Worm (Caenorhabditis elegans) whole organism, late embryonic: ENCODE measurements around the gene smu-2.
"Not testable (repeated sequence)": the region's sequence is repeated elsewhere in the genome, so short reads cannot be mapped to it uniquely, and the experiment has no call there.

Experiments
- T23F11.4 ChIP-seq: fragments of 200-800 bp; sonication (Bioruptor generic); optimal IDR thresholded peaks from 2 replicates; lab custom pipeline; 2018; ENCODE audit warnings: mild to moderate bottlenecking, missing genetic modification characterization, missing compliant biosample characterization
- ahr-1 ChIP-seq: sonication (generic microtip); optimal IDR thresholded peaks from 2 replicates; lab custom pipeline; 2016; ENCODE audit warnings: missing genetic modification characterization, missing compliant biosample characterization
- ama-1 ChIP-seq: fragments of 150-350 bp; optimal IDR thresholded peaks from 2 replicates; lab custom pipeline; 2014
- ceh-19 ChIP-seq: fragments of 200-800 bp; sonication (Bioruptor generic); optimal IDR thresholded peaks from 2 replicates; lab custom pipeline; 2018; ENCODE audit warnings: mild to moderate bottlenecking, missing genetic modification characterization, missing compliant biosample characterization
- ceh-24 ChIP-seq: sonication (generic microtip); optimal IDR thresholded peaks from 2 replicates; lab custom pipeline; 2016; ENCODE audit warnings: mild to moderate bottlenecking, missing genetic modification characterization, missing compliant biosample characterization
- ceh-34 ChIP-seq: sonication (generic microtip); optimal IDR thresholded peaks from 2 replicates; lab custom pipeline; 2016; ENCODE audit warnings: mild to moderate bottlenecking, missing genetic modification characterization, missing compliant biosample characterization
- ceh-48 ChIP-seq: sonication (generic microtip); optimal IDR thresholded peaks from 2 replicates; lab custom pipeline; 2016; ENCODE audit warnings: missing genetic modification characterization, inconsistent platforms, missing compliant biosample characterization
- dve-1 ChIP-seq: sonication (generic microtip); optimal IDR thresholded peaks from 2 replicates; lab custom pipeline; 2017; ENCODE audit warnings: antibody characterized with exemption, mild to moderate bottlenecking, missing genetic modification characterization, missing compliant biosample characterization
- ets-4 ChIP-seq: sonication (generic microtip); optimal IDR thresholded peaks from 2 replicates; lab custom pipeline; 2016; ENCODE audit warnings: missing genetic modification characterization, missing compliant biosample characterization
- fax-1 ChIP-seq: sonication (generic microtip); optimal IDR thresholded peaks from 2 replicates; lab custom pipeline; 2016; ENCODE audit warnings: missing genotype, missing genetic modification characterization, missing compliant biosample characterization
- fkh-10 ChIP-seq: fragments of 150-350 bp; optimal IDR thresholded peaks from 2 replicates; lab custom pipeline; 2014; ENCODE audit warnings: missing biosample characterization, missing genetic modification reagents, missing genetic modification characterization
- gmeb-2 ChIP-seq: sonication (generic microtip); optimal IDR thresholded peaks from 2 replicates; lab custom pipeline; 2016; ENCODE audit warnings: missing genetic modification characterization, inconsistent platforms, missing compliant biosample characterization
- hlh-13 ChIP-seq: fragments of 200-800 bp; sonication (Bioruptor generic); optimal IDR thresholded peaks from 2 replicates; lab custom pipeline; 2018; ENCODE audit warnings: mild to moderate bottlenecking, missing genetic modification characterization, missing compliant biosample characterization
- hlh-15 ChIP-seq: sonication (generic microtip); optimal IDR thresholded peaks from 2 replicates; lab custom pipeline; 2016; ENCODE audit warnings: missing genetic modification characterization, missing compliant biosample characterization
- hlh-8 ChIP-seq: sonication (generic microtip); optimal IDR thresholded peaks from 2 replicates; lab custom pipeline; 2016; ENCODE audit warnings: missing genotype, missing genetic modification characterization, missing compliant biosample characterization
- lim-6 ChIP-seq: sonication (generic microtip); optimal IDR thresholded peaks from 2 replicates; lab custom pipeline; 2016; ENCODE audit warnings: missing genetic modification characterization, missing compliant biosample characterization
- lin-11 ChIP-seq: fragments of 200-800 bp; sonication (Bioruptor generic); optimal IDR thresholded peaks from 2 replicates; lab custom pipeline; 2018; ENCODE audit warnings: mild to moderate bottlenecking, missing genetic modification characterization, missing compliant biosample characterization
- mec-3 ChIP-seq: sonication (generic microtip); optimal IDR thresholded peaks from 2 replicates; lab custom pipeline; 2016; ENCODE audit warnings: borderline replicate concordance, missing genetic modification characterization, missing compliant biosample characterization
- nfya-1 ChIP-seq: sonication (generic microtip); optimal IDR thresholded peaks from 2 replicates; lab custom pipeline; 2017; ENCODE audit warnings: missing genetic modification characterization, mild to moderate bottlenecking, missing compliant biosample characterization, antibody characterized with exemption, moderate library complexity
- nhr-11 ChIP-seq: fragments of 150-350 bp; optimal IDR thresholded peaks from 2 replicates; lab custom pipeline; 2014; ENCODE audit warnings: missing biosample characterization, missing genetic modification characterization
- nhr-232 ChIP-seq: sonication (generic microtip); optimal IDR thresholded peaks from 2 replicates; lab custom pipeline; 2016; ENCODE audit warnings: missing genetic modification characterization, missing compliant biosample characterization
- npax-4 ChIP-seq: sonication (generic microtip); optimal IDR thresholded peaks from 2 replicates; lab custom pipeline; 2016; ENCODE audit warnings: missing genetic modification characterization, missing compliant biosample characterization
- pat-9 ChIP-seq: fragments of 200-800 bp; sonication (Bioruptor generic); optimal IDR thresholded peaks from 2 replicates; lab custom pipeline; 2018; ENCODE audit warnings: mild to moderate bottlenecking, missing genetic modification characterization, moderate library complexity, missing compliant biosample characterization
- pax-1 ChIP-seq: fragments of 150-350 bp; optimal IDR thresholded peaks from 2 replicates; lab custom pipeline; 2014; ENCODE audit warnings: missing biosample characterization, missing genetic modification characterization
- pros-1 ChIP-seq: fragments of 150-350 bp; optimal IDR thresholded peaks from 2 replicates; lab custom pipeline; 2014; ENCODE audit warnings: missing biosample characterization, missing genetic modification reagents, missing genetic modification characterization
- rnt-1 ChIP-seq: sonication (generic microtip); optimal IDR thresholded peaks from 2 replicates; lab custom pipeline; 2016; ENCODE audit warnings: missing genetic modification characterization, missing compliant biosample characterization
- sox-4 ChIP-seq: sonication (generic microtip); optimal IDR thresholded peaks from 2 replicates; lab custom pipeline; 2017; ENCODE audit warnings: mild to moderate bottlenecking, missing genetic modification characterization, inconsistent platforms, missing compliant biosample characterization
- syd-9 ChIP-seq: sonication (generic microtip); optimal IDR thresholded peaks from 2 replicates; lab custom pipeline; 2016; ENCODE audit warnings: mild to moderate bottlenecking, missing genetic modification characterization, moderate library complexity, missing compliant biosample characterization
- tbx-7 ChIP-seq: sonication (generic microtip); optimal IDR thresholded peaks from 2 replicates; lab custom pipeline; 2016; ENCODE audit warnings: missing genotype, missing genetic modification characterization, missing compliant biosample characterization
- ttx-3 ChIP-seq: sonication (generic microtip); optimal IDR thresholded peaks from 2 replicates; lab custom pipeline; 2016; ENCODE audit warnings: missing genetic modification reagents, missing genetic modification characterization, missing compliant biosample characterization
- unc-3 ChIP-seq, 2 experiments: fragments of 200-800 bp in 1 of 2; sonication (Bioruptor generic) in 1 of 2; sonication (generic microtip) in 1 of 2; conservative IDR thresholded peaks in 1 of 2; optimal IDR thresholded peaks in 1 of 2; 2 replicates each; pipeline versions ENCODE4 v1.3.6 to Lab custom; 2016 to 2022; ENCODE audit warnings: missing compliant biosample characterization in 2 of 2, missing genetic modification characterization in 2 of 2, missing genetic modification reagents in 1 of 2
- unc-55 ChIP-seq: sonication (generic microtip); optimal IDR thresholded peaks from 2 replicates; lab custom pipeline; 2017; ENCODE audit warnings: missing biosample characterization, missing genetic modification reagents, missing genetic modification characterization
- unc-86 ChIP-seq: sonication (generic microtip); optimal IDR thresholded peaks from 2 replicates; lab custom pipeline; 2016; ENCODE audit warnings: missing genetic modification characterization, missing compliant biosample characterization
- zip-5 ChIP-seq: sonication (generic microtip); optimal IDR thresholded peaks from 2 replicates; lab custom pipeline; 2016; ENCODE audit warnings: missing genetic modification characterization, missing compliant biosample characterization

Gene smu-2

DNA sequence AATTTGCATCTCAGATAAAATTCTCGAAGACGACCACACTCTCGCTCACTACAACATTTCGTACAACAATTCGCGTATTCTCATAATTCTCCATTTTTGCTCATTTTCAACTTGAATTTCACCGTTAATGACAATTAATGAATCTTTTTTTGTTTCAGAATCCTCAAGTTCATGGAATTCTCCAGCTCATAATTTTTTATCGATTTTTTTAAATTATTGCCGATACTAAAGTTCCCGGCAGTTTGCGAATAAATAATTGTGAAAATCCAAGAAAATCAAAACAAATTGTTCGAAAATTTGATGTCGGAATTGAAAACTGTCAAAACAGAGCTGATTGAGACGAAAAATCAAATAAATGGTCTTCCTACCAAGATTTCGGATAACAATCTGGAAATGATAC is 34.3 kb upstream of the smu-2 start, which contains the start of gene C16C8.21:
TSS of gene C16C8.21 (plus strand) at position 301 of the 400 bp plus-strand sequence.
- TF ChIP-seq dve-1 (tag; lab: Kevin White, UChicago) (no peak), unc-55 (GFP tag; lab: Kevin White, UChicago) (no peak), unc-86 (tag; lab: Kevin White, UChicago) (no peak), ama-1 (lab: Kevin White, UChicago) (no peak), nfya-1 (tag; lab: Kevin White, UChicago) (no peak), hlh-13 (no peak), zip-5 (tag; lab: Kevin White, UChicago) (no peak), ttx-3 (no peak), pax-1 (tag; lab: Kevin White, UChicago) (no peak), mec-3 (tag; lab: Kevin White, UChicago) (no peak), nhr-11 (tag; lab: Kevin White, UChicago) (no peak), npax-4 (tag; lab: Kevin White, UChicago) (no peak)

DNA sequence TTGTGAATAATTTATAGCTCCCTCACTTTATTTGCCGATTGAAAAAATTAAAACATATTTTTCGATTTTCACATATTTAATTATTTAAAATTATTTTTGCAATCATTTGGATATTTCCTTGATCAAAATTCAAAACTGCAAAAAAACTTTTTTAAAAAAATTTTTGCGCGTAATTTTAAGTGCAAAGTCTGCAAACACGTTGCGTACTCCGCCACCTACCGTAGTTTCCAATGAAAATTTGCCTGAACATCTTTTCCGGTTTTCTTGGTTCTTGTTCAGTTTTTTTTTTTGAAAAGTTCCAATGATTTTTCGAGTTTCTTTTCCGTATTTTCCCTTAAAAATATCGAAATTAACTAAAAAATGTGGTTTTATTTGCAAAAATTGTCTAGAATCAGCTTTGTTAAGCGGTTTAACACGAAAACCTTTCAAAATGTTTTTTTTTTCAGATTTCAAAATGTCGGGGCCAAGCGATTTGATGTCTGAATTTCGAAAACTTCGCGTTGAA is 33.4 kb upstream of the smu-2 start, which contains the start of gene C16C8.25:
TSS of gene C16C8.25 (plus strand) at position 455 of the 505 bp plus-strand sequence.
- TF ChIP-seq ceh-19 (GFP tag; lab: Kevin White, UChicago) (no peak), nhr-232 (no peak), pros-1 (no peak), lim-6 (tag; lab: Kevin White, UChicago) (no peak), unc-86 (tag; lab: Kevin White, UChicago) (no peak), ahr-1 (no peak), ceh-24 (tag; lab: Kevin White, UChicago) (no peak), sox-4 (tag; lab: Kevin White, UChicago) (no peak), mec-3 (tag; lab: Kevin White, UChicago) (no peak), T23F11.4 (GFP tag; lab: Kevin White, UChicago) (no peak), hlh-15 (tag; lab: Kevin White, UChicago) (no peak)

DNA sequence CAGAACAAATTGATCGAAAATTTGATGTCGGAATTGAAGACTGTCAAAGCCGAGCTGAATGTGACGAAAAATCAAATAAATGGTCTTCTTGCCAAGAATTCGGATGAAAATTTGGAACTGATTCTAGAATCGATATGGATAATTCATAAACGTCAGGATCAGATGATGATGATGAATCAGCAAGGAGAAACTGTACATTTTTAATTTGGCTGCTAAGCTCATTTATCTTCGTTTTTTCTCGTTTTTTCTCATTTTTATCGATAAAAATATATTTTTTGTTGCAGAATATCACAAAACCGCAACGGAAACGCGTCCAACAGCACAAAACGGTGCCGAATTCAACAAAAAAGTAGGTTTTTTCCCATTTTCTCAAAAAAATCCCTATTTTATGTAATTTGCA is 32.7 kb upstream of the smu-2 start, which contains the start of gene C16C8.14:
TSS of gene C16C8.14 (plus strand) at position 301 of the 400 bp plus-strand sequence.
- TF ChIP-seq fax-1 (tag; lab: Kevin White, UChicago); hlh-13; hlh-8: not testable (repeated sequence)

DNA sequence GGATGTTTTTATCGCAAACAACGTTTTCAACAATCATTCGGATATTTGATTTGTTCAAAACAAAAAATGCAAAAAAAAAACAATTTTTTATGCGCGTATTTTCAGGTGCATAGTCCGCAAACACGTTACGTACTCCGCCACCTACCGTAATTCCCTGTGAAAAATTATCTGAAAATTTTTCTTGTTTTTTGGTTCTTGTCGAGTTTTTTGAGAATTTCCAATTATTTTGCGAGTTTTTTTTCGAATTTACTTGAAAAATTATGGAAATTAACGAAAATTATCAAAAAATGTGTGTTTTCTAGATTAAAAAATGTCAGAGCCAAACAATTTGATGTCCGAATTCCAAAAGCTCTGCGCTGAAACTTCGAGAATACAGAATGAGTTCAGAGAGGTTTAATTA is 29.8 kb upstream of the smu-2 start, which contains the start of gene C16C8.12:
TSS of gene C16C8.12 (plus strand) at position 301 of the 400 bp plus-strand sequence.
- no peak for TF ChIP-seq tbx-7 (tag; lab: Kevin White, UChicago)
- no peak for TF ChIP-seq fkh-10
- TF ChIP-seq ceh-34 (tag; lab: Kevin White, UChicago) = no peak
- no peak for TF ChIP-seq mec-3 (tag; lab: Kevin White, UChicago)
- no peak for TF ChIP-seq ceh-48 (tag; lab: Kevin White, UChicago)
- TF ChIP-seq ceh-19 (GFP tag; lab: Kevin White, UChicago) = no peak
- no peak for TF ChIP-seq pat-9 (tag; lab: Kevin White, UChicago)
- no peak for TF ChIP-seq unc-55 (GFP tag; lab: Kevin White, UChicago)
- no peak for TF ChIP-seq rnt-1 (tag; lab: Kevin White, UChicago)
- no peak for TF ChIP-seq unc-3 (GFP tag; conservative IDR thresholded peaks at IDR 0.05; lab: Robert Waterston, UW)
- no peak for TF ChIP-seq unc-3 (tag; optimal IDR thresholded peaks at IDR 0.05; lab: Kevin White, UChicago)
- no peak for TF ChIP-seq gmeb-2
- TF ChIP-seq npax-4 (tag; lab: Kevin White, UChicago) = no peak
- TF ChIP-seq fax-1 (tag; lab: Kevin White, UChicago) = no peak
- TF ChIP-seq ets-4 (tag; lab: Kevin White, UChicago) = no peak
- TF ChIP-seq lim-6 (tag; lab: Kevin White, UChicago) = no peak
- no peak for TF ChIP-seq syd-9
- TF ChIP-seq dve-1 (tag; lab: Kevin White, UChicago) = no peak
- no peak for TF ChIP-seq lin-11 (tag; lab: Kevin White, UChicago)
- TF ChIP-seq, all 69 proteins: peak for 0
